In the genomic region with DNA sequence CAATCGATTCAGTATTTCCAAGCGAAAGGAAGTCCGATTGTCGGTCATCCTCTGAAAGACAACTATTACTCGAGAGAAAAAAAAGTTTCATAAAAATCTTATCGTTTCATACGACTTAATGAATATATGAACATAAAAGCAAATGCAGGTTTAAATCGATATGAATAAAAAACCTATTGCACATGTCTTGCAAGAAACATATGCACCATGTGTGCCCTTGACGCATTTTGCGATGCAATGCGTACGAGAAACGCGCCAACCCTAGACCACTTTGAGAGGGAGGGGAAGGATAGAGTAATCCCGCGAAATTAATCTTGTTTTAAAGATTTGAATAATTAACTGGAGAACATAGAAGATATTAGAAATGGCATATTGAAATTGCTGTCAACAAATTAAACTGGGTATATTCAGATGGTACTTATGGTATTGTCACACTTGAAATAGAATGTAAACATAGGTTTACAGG, we compare ENCODE assay signal across 5 worm cellular contexts.
TF ChIP-seq lines count a peak whose summit lies in the region.

TSS of gene atg-16.2 (minus strand) at position 51 of the 466 bp plus-strand sequence.

TF ChIP-seq in whole organism, L1 larva, 84 proteins besides CTCF, POLR2A, EP300 and RAD21 (continues in another document):
- no peak for TF ChIP-seq nhr-28 (tag; optimal IDR thresholded peaks at IDR 0.05; lab: Kevin White, UChicago)
- TF ChIP-seq nhr-90 (tag; optimal IDR thresholded peaks at IDR 0.05; lab: Kevin White, UChicago; ENCODE audit: poor library complexity), result no peak
- TF ChIP-seq mdl-1 (tag; optimal IDR thresholded peaks at IDR 0.05; lab: Kevin White, UChicago), result peak in 1 of 2 experiments; percentile 71
- TF ChIP-seq hlh-4 (tag; optimal IDR thresholded peaks at IDR 0.05; lab: Kevin White, UChicago), result no peak
- TF ChIP-seq snpc-4 (tag; optimal IDR thresholded peaks at IDR 0.05; lab: Kevin White, UChicago), result peak; percentile 22
- no peak for TF ChIP-seq egl-27 (tag; optimal IDR thresholded peaks at IDR 0.05; lab: Kevin White, UChicago)
- TF ChIP-seq egl-13 (tag; optimal IDR thresholded peaks at IDR 0.05; lab: Kevin White, UChicago), result no peak
- peak; percentile 62 to 66 for TF ChIP-seq efl-1 (optimal IDR thresholded peaks at IDR 0.05; lab: Kevin White, UChicago)
- TF ChIP-seq efl-1 (GFP tag; optimal IDR thresholded peaks at IDR 0.05 in 1 of 2; lab: Kevin White, UChicago), result peak; percentile 65 to 94
- TF ChIP-seq vab-15 (tag; optimal IDR thresholded peaks at IDR 0.05; lab: Kevin White, UChicago), result no peak
- TF ChIP-seq nhr-47 (tag; optimal IDR thresholded peaks at IDR 0.05; lab: Kevin White, UChicago), result peak; percentile 10
- no peak for TF ChIP-seq fkh-8 (tag; optimal IDR thresholded peaks at IDR 0.05; lab: Kevin White, UChicago)
- peak; percentile 27 for TF ChIP-seq lin-15B (tag; optimal IDR thresholded peaks at IDR 0.05; lab: Kevin White, UChicago)
- no peak for TF ChIP-seq ceh-8 (GFP tag; optimal IDR thresholded peaks at IDR 0.05; lab: Kevin White, UChicago)
- TF ChIP-seq ama-1 (optimal IDR thresholded peaks at IDR 0.05; lab: Kevin White, UChicago), result no peak
- peak; percentile 66 for TF ChIP-seq snu-23 (GFP tag; optimal IDR thresholded peaks at IDR 0.05; lab: Kevin White, UChicago)
- peak; percentile 52 for TF ChIP-seq dsc-1 (tag; optimal IDR thresholded peaks at IDR 0.05; lab: Kevin White, UChicago)

TF ChIP-seq in whole organism, L3 larva, 47 proteins besides CTCF, POLR2A, EP300 and RAD21:
- TF ChIP-seq egl-5 (tag; optimal IDR thresholded peaks at IDR 0.05; lab: Kevin White, UChicago) (peak; percentile 12), snpc-4 (tag; optimal IDR thresholded peaks at IDR 0.05; lab: Kevin White, UChicago) (peak; percentile 82), ama-1 (optimal IDR thresholded peaks at IDR 0.05; lab: Kevin White, UChicago) (no peak), pha-4 (tag; optimal IDR thresholded peaks at IDR 0.05; lab: Kevin White, UChicago) (peak; percentile 84), fkh-2 (tag; optimal IDR thresholded peaks at IDR 0.05; lab: Kevin White, UChicago) (no peak), jun-1 (tag; optimal IDR thresholded peaks at IDR 0.05; lab: Kevin White, UChicago) (no peak), lin-15B (tag; optimal IDR thresholded peaks at IDR 0.05; lab: Kevin White, UChicago) (peak; percentile 64), nhr-11 (tag; optimal IDR thresholded peaks at IDR 0.05; lab: Kevin White, UChicago) (no peak), mdl-1 (tag; optimal IDR thresholded peaks at IDR 0.05; lab: Kevin White, UChicago) (no peak), daf-12 (tag; optimal IDR thresholded peaks at IDR 0.05; lab: Kevin White, UChicago) (no peak), lin-39 (tag; optimal IDR thresholded peaks at IDR 0.05; lab: Kevin White, UChicago) (peak; percentile 42), elt-2 (tag; optimal IDR thresholded peaks at IDR 0.05; lab: Kevin White, UChicago) (peak; percentile 39), nhr-12 (tag; optimal IDR thresholded peaks at IDR 0.05; lab: Kevin White, UChicago) (no peak), nfya-1 (tag; optimal IDR thresholded peaks at IDR 0.05; lab: Kevin White, UChicago; ENCODE audit: insufficient read depth) (peak; percentile 58), nhr-43 (tag; optimal IDR thresholded peaks at IDR 0.05; lab: Kevin White, UChicago; ENCODE audit: poor library complexity, severe bottlenecking) (peak; percentile 6), elt-3 (tag; optimal IDR thresholded peaks at IDR 0.05; lab: Kevin White, UChicago) (no peak), nhr-23 (tag; optimal IDR thresholded peaks at IDR 0.05; lab: Kevin White, UChicago) (no peak), nhr-25 (tag; optimal IDR thresholded peaks at IDR 0.05; lab: Kevin White, UChicago) (peak; percentile 71)

TF ChIP-seq in whole organism, early embryonic, 17 proteins besides CTCF, POLR2A, EP300 and RAD21:
- peak; percentile 11 for TF ChIP-seq ceh-36 (tag; optimal IDR thresholded peaks at IDR 0.05; lab: Kevin White, UChicago)
- TF ChIP-seq hnd-1 (tag; optimal IDR thresholded peaks at IDR 0.05; lab: Kevin White, UChicago), result no peak
- no peak for TF ChIP-seq ets-7 (tag; optimal IDR thresholded peaks at IDR 0.05; lab: Kevin White, UChicago)
- TF ChIP-seq B0310.2 (tag; optimal IDR thresholded peaks at IDR 0.05; lab: Kevin White, UChicago), result no peak
- no peak for TF ChIP-seq flt-1 (GFP tag; IDR thresholded peaks at IDR 0.05; lab: Robert Waterston, UW)
- TF ChIP-seq ama-1 (optimal IDR thresholded peaks at IDR 0.05; lab: Kevin White, UChicago), result no peak
- TF ChIP-seq tbx-11 (GFP tag; IDR thresholded peaks at IDR 0.05; lab: Robert Waterston, UW), result no peak
- no peak for TF ChIP-seq aly-1 (tag; optimal IDR thresholded peaks at IDR 0.05; lab: Kevin White, UChicago)
TF ChIP-seq in whole organism, early embryonic: peak in this region for 1.

TF ChIP-seq in whole organism, midembryonic, 9 proteins besides CTCF, POLR2A, EP300 and RAD21:
- no peak for TF ChIP-seq ref-1 (GFP tag; conservative IDR thresholded peaks at IDR 0.05; lab: Robert Waterston, UW)
- TF ChIP-seq ztf-23 (GFP tag; IDR thresholded peaks at IDR 0.05; lab: Robert Waterston, UW), result peak; percentile 39; the same call in 1 of the 2 replicates
- no peak for TF ChIP-seq ztf-29 (GFP tag; IDR thresholded peaks at IDR 0.05; lab: Robert Waterston, UW)
- no peak for TF ChIP-seq tab-1 (GFP tag; IDR thresholded peaks at IDR 0.05; lab: Robert Waterston, UW)
- TF ChIP-seq flt-1 (GFP tag; IDR thresholded peaks at IDR 0.05; lab: Robert Waterston, UW), result no peak
- peak; percentile 24 for TF ChIP-seq med-1 (GFP tag; optimal IDR thresholded peaks at IDR 0.05; lab: Kevin White, UChicago; ENCODE audit: insufficient read depth)
- TF ChIP-seq cog-1 (tag; optimal IDR thresholded peaks at IDR 0.05; lab: Kevin White, UChicago), result peak; percentile 22
- TF ChIP-seq T22C8.4 (GFP tag; IDR thresholded peaks at IDR 0.05; lab: Robert Waterston, UW), result no peak

TF ChIP-seq in whole organism, young adult, 124 proteins besides CTCF, POLR2A, EP300 and RAD21:
- TF ChIP-seq dox-1 (GFP tag; IDR thresholded peaks at IDR 0.05; lab: Robert Waterston, UW), result 0 out of 2 replicates have a peak, but pooled peaks have one; percentile 50
- peak; percentile 32 for TF ChIP-seq efl-1 (GFP tag; optimal IDR thresholded peaks at IDR 0.05; lab: Kevin White, UChicago)
- peak; percentile 74 for TF ChIP-seq nhr-80 (tag; optimal IDR thresholded peaks at IDR 0.05; lab: Kevin White, UChicago)
- no peak for TF ChIP-seq nhr-27 (tag; optimal IDR thresholded peaks at IDR 0.05; lab: Kevin White, UChicago)
- peak; percentile 19; the same call in 1 of the 2 replicates for TF ChIP-seq hmg-1.2 (GFP tag; IDR thresholded peaks at IDR 0.05; lab: Robert Waterston, UW)
- TF ChIP-seq lin-35 (GFP tag; optimal IDR thresholded peaks at IDR 0.05; lab: Kevin White, UChicago), result peak in 1 of 3 experiments; percentile 31
- peak; percentile 69 for TF ChIP-seq attf-5 (GFP tag; optimal IDR thresholded peaks at IDR 0.05; lab: Kevin White, UChicago)
- peak; percentile 90 for TF ChIP-seq ztf-18 (tag; optimal IDR thresholded peaks at IDR 0.05; lab: Kevin White, UChicago)
- TF ChIP-seq dpl-1 (GFP tag; optimal IDR thresholded peaks at IDR 0.05; lab: Kevin White, UChicago), result peak; percentile 31
- no peak for TF ChIP-seq aptf-3 (GFP tag; IDR thresholded peaks at IDR 0.05; lab: Robert Waterston, UW)
- TF ChIP-seq rcor-1 (GFP tag; IDR thresholded peaks at IDR 0.05; lab: Robert Waterston, UW), result 0 out of 2 replicates have a peak, but pooled peaks have one; percentile 23
- no peak for TF ChIP-seq ceh-79 (tag; optimal IDR thresholded peaks at IDR 0.05; lab: Kevin White, UChicago)
- TF ChIP-seq lir-1 (GFP tag; conservative IDR thresholded peaks at IDR 0.05; lab: Robert Waterston, UW), result no peak
- TF ChIP-seq F23B12.7 (tag; optimal IDR thresholded peaks at IDR 0.05; lab: Kevin White, UChicago; ENCODE audit: insufficient read depth), result no peak

Comparison
In these comparisons a context has a peak if more than half of its experiments do, and no peak if none do; other contexts are left out.
1. Of the 8 proteins assayed by ChIP-seq in both whole organism, young adult and whole organism, L1 larva: peak only in whole organism, young adult: none; only in whole organism, L1 larva: snpc-4; in both: dpl-1 and efl-1; in neither: 4; mixed calls (peak in some experiments, not most) for 1.